Worm (Caenorhabditis elegans) whole organism, L3 larva: Measurements from ENCODE around the gene chil-24.

Experiments
- elt-2 ChIP-seq: sonication (generic microtip); optimal IDR thresholded peaks from 2 replicates; lab custom pipeline; 2016; ENCODE audit warnings: missing genetic modification reagents, mild to moderate bottlenecking, missing genetic modification characterization, missing compliant biosample characterization
- nhr-237 ChIP-seq: fragments of 150-350 bp; optimal IDR thresholded peaks from 2 replicates; lab custom pipeline; 2014; ENCODE audit warnings: missing biosample characterization, missing genetic modification characterization
- pqm-1 ChIP-seq: fragments of 150-350 bp; optimal IDR thresholded peaks from 2 replicates; lab custom pipeline; 2017; ENCODE audit warnings: missing biosample characterization, missing genetic modification characterization, inconsistent platforms
- unc-62 ChIP-seq: fragments of 150-350 bp; sonication (generic microtip); optimal IDR thresholded peaks from 4 replicates; lab custom pipeline; 2014; ENCODE audit warnings: missing biosample characterization, missing genetic modification reagents, missing genetic modification characterization
- ztf-11 ChIP-seq: fragments of 150-350 bp; optimal IDR thresholded peaks from 2 replicates; lab custom pipeline; 2014; ENCODE audit warnings: missing biosample characterization, missing genetic modification characterization

DNA sequence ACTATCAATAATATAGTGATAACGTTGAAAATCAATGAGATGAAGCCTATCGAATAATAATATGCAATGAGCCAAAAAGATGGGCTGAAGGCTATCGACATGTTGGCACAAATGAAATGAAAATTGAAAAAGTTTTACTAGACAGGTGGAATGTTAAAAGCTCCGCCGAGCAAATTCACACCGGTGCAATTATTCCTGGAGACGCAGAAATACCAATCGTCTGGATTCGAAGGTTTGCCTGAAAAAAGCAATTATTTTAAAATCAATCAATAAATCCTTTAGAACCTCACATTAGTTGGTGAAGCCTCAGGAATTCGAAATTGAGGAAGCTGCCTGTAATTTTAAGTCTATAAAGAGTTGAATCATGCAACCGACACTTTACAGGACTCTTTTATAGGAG is 25.4 kb downstream of the chil-24 start, which contains the start of gene sri-32:
- TF ChIP-seq nhr-237 (tag; lab: Kevin White, UChicago) (no peak), pqm-1 (tag; lab: Kevin White, UChicago) (no peak), unc-62 (GFP tag; lab: Kevin White, UChicago) (no peak), ztf-11 (tag; lab: Kevin White, UChicago) (no peak), elt-2 (tag; lab: Kevin White, UChicago) (no peak)
